Worm (Caenorhabditis elegans) whole organism, midembryonic: ENCODE measurements around the gene srd-50.

Source experiments
- T22C8.4 ChIP-seq: fragments of 200-800 bp; sonication (Bioruptor generic); IDR thresholded peaks from 2 replicates; pipeline ENCODE4 v1.3.6; 2022; ENCODE audit warnings: missing genetic modification characterization, missing compliant biosample characterization
- cog-1 ChIP-seq: sonication (generic microtip); optimal IDR thresholded peaks from 2 replicates; lab custom pipeline; 2016; ENCODE audit warnings: missing genetic modification characterization, missing compliant biosample characterization
- flt-1 ChIP-seq: fragments of 200-800 bp; sonication (Bioruptor generic); IDR thresholded peaks from 2 replicates; pipeline ENCODE4 v1.3.6; 2022; ENCODE audit warnings: missing genetic modification characterization, missing compliant biosample characterization
- med-1 ChIP-seq: sonication (generic microtip); optimal IDR thresholded peaks from 2 replicates; lab custom pipeline; 2017; ENCODE audit warnings: missing genetic modification characterization, mild to moderate bottlenecking, missing compliant biosample characterization, antibody characterized with exemption, missing genetic modification reagents; ENCODE audit not compliant: insufficient read depth
- ref-1 ChIP-seq: fragments of 200-800 bp; sonication (Bioruptor generic); conservative IDR thresholded peaks from 2 replicates; pipeline ENCODE4 v1.3.6; 2022; ENCODE audit warnings: missing genetic modification reagents, missing genetic modification characterization, missing compliant biosample characterization
- tab-1 ChIP-seq: fragments of 200-800 bp; sonication (Bioruptor generic); IDR thresholded peaks from 2 replicates; pipeline ENCODE4 v1.3.6; 2022; ENCODE audit warnings: missing genetic modification characterization, missing compliant biosample characterization
- ztf-23 ChIP-seq: fragments of 200-800 bp; sonication (Bioruptor generic); IDR thresholded peaks from 2 replicates; pipeline ENCODE4 v1.3.6; 2022; ENCODE audit warnings: missing genetic modification reagents, missing genetic modification characterization, missing compliant biosample characterization
- ztf-29 ChIP-seq: fragments of 200-800 bp; sonication (Bioruptor generic); IDR thresholded peaks from 2 replicates; pipeline ENCODE4 v1.3.6; 2022; ENCODE audit warnings: missing genetic modification reagents, missing genetic modification characterization, missing compliant biosample characterization

- no peak for TF ChIP-seq ztf-29 (GFP tag; lab: Robert Waterston, UW)
- no peak for TF ChIP-seq ref-1
- no peak for TF ChIP-seq flt-1
- no peak for TF ChIP-seq ztf-23 (GFP tag; lab: Robert Waterston, UW)
- no peak for TF ChIP-seq cog-1 (tag; lab: Kevin White, UChicago)
- no peak for TF ChIP-seq med-1 (GFP tag; lab: Kevin White, UChicago)
- no peak for TF ChIP-seq tab-1 (GFP tag; lab: Robert Waterston, UW)
- TF ChIP-seq T22C8.4 (GFP tag; lab: Robert Waterston, UW): no peak
Observed at ce11 chrX:13435116-13435515, 46.5 kb downstream of the srd-50 start.
